Worm (Caenorhabditis elegans): ENCODE data around the gene slc-30A9.
"Not testable (repeated sequence)": the region's sequence is repeated elsewhere in the genome, so short reads cannot be mapped to it uniquely, and the experiment has no call there.

slc-30A9 gene

ce11 chrIII:2716514-2716913 lies 17.9 kb upstream of the slc-30A9 start, which contains the start of gene tmem-132:
TSS of gene tmem-132 (minus strand) at chrIII:2716614.
- TF ChIP-seq unc-62 (GFP tag; optimal IDR thresholded peaks at IDR 0.05) (no peak), ces-1 (GFP tag; optimal IDR thresholded peaks at IDR 0.05) (peak; percentile 2), ham-2 (GFP tag; optimal IDR thresholded peaks at IDR 0.05) (no peak), M03D4.4 (tag; optimal IDR thresholded peaks at IDR 0.05) (no peak), ztf-11 (tag; optimal IDR thresholded peaks at IDR 0.05) (no peak), blmp-1 (tag; optimal IDR thresholded peaks at IDR 0.05) (no peak), cnd-1 (tag; optimal IDR thresholded peaks at IDR 0.05) (no peak)

DNA sequence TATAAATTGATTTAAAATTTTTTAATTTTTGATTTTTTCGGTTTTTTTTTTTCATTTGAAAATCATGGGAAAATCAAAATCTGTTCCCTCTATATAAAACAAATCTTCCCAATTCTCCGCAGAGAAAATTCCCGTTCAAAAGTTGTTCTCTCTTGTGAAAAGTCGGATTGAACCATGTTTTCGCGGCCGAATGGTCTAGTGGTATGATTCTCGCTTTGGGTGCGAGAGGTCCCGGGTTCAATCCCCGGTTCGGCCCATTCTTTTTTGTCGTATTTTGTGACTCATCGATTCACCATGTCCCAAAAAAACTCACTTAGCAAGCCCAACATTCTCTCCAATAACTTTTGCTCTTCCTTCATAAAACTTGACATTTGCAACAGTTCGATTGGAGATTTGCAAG lies 12.9 kb upstream of the slc-30A9 start:
- TF ChIP-seq nhr-28 (tag; optimal IDR thresholded peaks at IDR 0.05), result no peak
- TF ChIP-seq lin-32 (GFP tag; optimal IDR thresholded peaks at IDR 0.05), result no peak

DNA sequence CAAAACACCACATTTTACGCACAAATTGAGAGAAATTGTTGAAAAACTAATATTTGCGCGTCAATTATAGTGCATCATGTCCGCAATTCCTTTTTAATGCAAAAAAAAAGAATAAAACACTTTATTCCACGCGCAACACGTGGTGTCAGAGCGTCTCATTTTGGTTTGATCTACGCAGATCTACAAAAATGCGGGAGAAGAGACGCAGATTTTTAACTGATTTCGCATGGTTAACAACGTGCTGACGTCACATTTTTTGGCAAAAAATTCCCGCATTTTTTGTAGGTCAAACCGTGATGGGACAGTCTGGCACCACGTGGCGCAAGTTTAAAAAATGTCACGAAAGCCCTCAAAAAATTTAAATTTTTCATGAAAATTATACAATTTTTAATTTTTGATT lies 11.6 kb upstream of the slc-30A9 start:
- no peak for TF ChIP-seq unc-62 (GFP tag; optimal IDR thresholded peaks at IDR 0.05)
- TF ChIP-seq unc-120 (tag; optimal IDR thresholded peaks at IDR 0.05; ENCODE audit: poor library complexity, severe bottlenecking), result no peak
- TF ChIP-seq mls-2 (tag; optimal IDR thresholded peaks at IDR 0.05), result no peak
- TF ChIP-seq ceh-43 (GFP tag; optimal IDR thresholded peaks at IDR 0.05), result no peak
- no peak for TF ChIP-seq sptf-1 (tag; optimal IDR thresholded peaks at IDR 0.05)
- no peak for TF ChIP-seq ces-1 (GFP tag; optimal IDR thresholded peaks at IDR 0.05)
- TF ChIP-seq mep-1 (tag; optimal IDR thresholded peaks at IDR 0.05), result no peak
- TF ChIP-seq unc-39 (tag; optimal IDR thresholded peaks at IDR 0.05), result no peak
- TF ChIP-seq sem-2 (GFP tag; optimal IDR thresholded peaks at IDR 0.05), result no peak
- TF ChIP-seq snpc-4 (tag; optimal IDR thresholded peaks at IDR 0.05), result no peak
- TF ChIP-seq nhr-2 (tag; optimal IDR thresholded peaks at IDR 0.05), result no peak
- no peak for TF ChIP-seq bed-3 (GFP tag; optimal IDR thresholded peaks at IDR 0.05)
- TF ChIP-seq nhr-76 (tag; optimal IDR thresholded peaks at IDR 0.05), result no peak
- TF ChIP-seq nhr-28 (tag; optimal IDR thresholded peaks at IDR 0.05), result no peak
- no peak for TF ChIP-seq elt-3 (tag; optimal IDR thresholded peaks at IDR 0.05)
- no peak for TF ChIP-seq ceh-83 (GFP tag; optimal IDR thresholded peaks at IDR 0.05)
- no peak for TF ChIP-seq tbx-8 (GFP tag; optimal IDR thresholded peaks at IDR 0.05)
- TF ChIP-seq lin-13 (tag; optimal IDR thresholded peaks at IDR 0.05), result no peak

DNA sequence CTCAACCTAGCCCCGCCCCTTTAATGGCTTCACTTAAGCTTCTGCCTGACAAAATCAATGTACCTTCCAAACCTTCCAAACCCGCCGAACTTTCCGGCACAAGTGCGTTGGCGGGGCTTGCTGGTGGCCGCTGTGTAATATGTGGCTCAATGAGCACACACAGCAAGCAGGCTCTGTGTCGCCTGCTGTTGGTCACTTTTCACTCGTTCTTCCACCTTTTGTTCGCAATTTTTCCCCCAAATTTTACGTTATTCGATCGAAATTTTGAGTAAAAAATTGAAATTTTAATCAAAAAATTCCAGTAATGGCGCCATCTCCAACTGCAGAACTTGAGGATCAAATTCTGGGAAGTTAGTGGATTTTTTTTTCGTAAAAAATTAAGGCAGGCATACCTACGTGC lies 2.0 kb upstream of the slc-30A9 start, which contains the start of gene set-27:
Gene set-27, plus strand, starts transcription at position 301 of the 400 bp plus-strand sequence.
- peak; percentile 78 for TF ChIP-seq hlh-1 (tag; optimal IDR thresholded peaks at IDR 0.05)
- no peak for TF ChIP-seq blmp-1 (tag; optimal IDR thresholded peaks at IDR 0.05)
- TF ChIP-seq ham-2 (GFP tag; optimal IDR thresholded peaks at IDR 0.05), result no peak
- no peak for TF ChIP-seq nhr-2 (tag; optimal IDR thresholded peaks at IDR 0.05)

- TF ChIP-seq ceh-83 (GFP tag; optimal IDR thresholded peaks at IDR 0.05); nhr-28 (tag; optimal IDR thresholded peaks at IDR 0.05); snpc-4 (tag; optimal IDR thresholded peaks at IDR 0.05): not testable (repeated sequence)
These were observed 746 bp upstream of the slc-30A9 start, which contains the start of gene cox-6B for ce11 chrIII:2699363-2699762. TSS of gene cox-6B (plus strand) at chrIII:2699663.

DNA sequence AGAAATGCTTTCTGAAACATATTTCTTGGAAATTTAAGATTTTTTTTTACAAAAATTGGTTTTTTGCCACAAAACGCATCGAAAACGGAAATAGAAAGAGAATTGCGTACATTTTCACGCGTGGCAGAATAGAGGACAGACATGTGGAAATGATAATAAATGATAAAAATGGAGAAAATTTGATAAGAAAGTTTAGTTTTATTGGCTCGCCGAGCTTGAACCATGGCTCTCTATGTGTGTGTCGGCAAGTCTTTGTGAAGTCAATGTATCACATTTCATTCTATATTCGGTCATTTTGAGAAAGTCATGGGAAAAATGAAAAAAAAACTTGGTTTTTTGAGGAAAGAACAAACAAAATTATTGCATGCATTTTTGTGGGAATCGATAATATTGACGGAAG lies 11.2 kb downstream of the slc-30A9 start:
- no peak for TF ChIP-seq elt-1 (tag; optimal IDR thresholded peaks at IDR 0.05; ENCODE audit: borderline replicate concordance, insufficient read depth)
- TF ChIP-seq flh-1 (GFP tag; optimal IDR thresholded peaks at IDR 0.05), result no peak
- TF ChIP-seq ztf-11 (tag; optimal IDR thresholded peaks at IDR 0.05), result no peak
- no peak for TF ChIP-seq sem-2 (GFP tag; optimal IDR thresholded peaks at IDR 0.05)
- no peak for TF ChIP-seq zip-8 (tag; optimal IDR thresholded peaks at IDR 0.05)
- TF ChIP-seq mls-2 (tag; optimal IDR thresholded peaks at IDR 0.05), result no peak
- no peak for TF ChIP-seq nhr-237 (tag; optimal IDR thresholded peaks at IDR 0.05)
- no peak for TF ChIP-seq lin-32 (GFP tag; optimal IDR thresholded peaks at IDR 0.05)
- no peak for TF ChIP-seq lin-13 (tag; optimal IDR thresholded peaks at IDR 0.05)
- TF ChIP-seq bed-3 (GFP tag; optimal IDR thresholded peaks at IDR 0.05), result no peak
- no peak for TF ChIP-seq lsy-2 (tag; optimal IDR thresholded peaks at IDR 0.05)
- TF ChIP-seq tbx-8 (GFP tag; optimal IDR thresholded peaks at IDR 0.05), result no peak
- no peak for TF ChIP-seq snpc-4 (tag; optimal IDR thresholded peaks at IDR 0.05)
- no peak for TF ChIP-seq ceh-43 (GFP tag; optimal IDR thresholded peaks at IDR 0.05)
